Worm (Caenorhabditis elegans): Measurements from ENCODE around the gene R09F10.8.
A peak's percentile ranks its signal among the peaks of the same experiment; 100 is the strongest.

R09F10.8 gene

ce11 chrX:8286740-8287299 lies 39.4 kb downstream of the R09F10.8 start, which contains the start of gene sec-16A.2 (continued):
- no peak for TF ChIP-seq nhr-77 (tag; optimal IDR thresholded peaks at IDR 0.05)
- TF ChIP-seq nfya-1 (tag; optimal IDR thresholded peaks at IDR 0.05; ENCODE audit: insufficient read depth), result peak; percentile 77
- no peak for TF ChIP-seq daf-12 (tag; optimal IDR thresholded peaks at IDR 0.05)

- TF ChIP-seq zag-1 (tag; optimal IDR thresholded peaks at IDR 0.05) (no peak), nhr-28 (tag; optimal IDR thresholded peaks at IDR 0.05) (no peak), fkh-2 (tag; optimal IDR thresholded peaks at IDR 0.05) (no peak), nhr-77 (tag; optimal IDR thresholded peaks at IDR 0.05) (no peak), lin-15B (tag; optimal IDR thresholded peaks at IDR 0.05) (no peak), mdl-1 (tag; optimal IDR thresholded peaks at IDR 0.05) (no peak), pqm-1 (tag; optimal IDR thresholded peaks at IDR 0.05) (no peak), ceh-16 (tag; optimal IDR thresholded peaks at IDR 0.05) (no peak), nhr-43 (tag; optimal IDR thresholded peaks at IDR 0.05; ENCODE audit: poor library complexity, severe bottlenecking) (no peak), nhr-23 (tag; optimal IDR thresholded peaks at IDR 0.05) (no peak), nhr-11 (tag; optimal IDR thresholded peaks at IDR 0.05) (no peak), ZK546.5 (tag; optimal IDR thresholded peaks at IDR 0.05) (no peak), skn-1 (tag; optimal IDR thresholded peaks at IDR 0.05) (no peak), ceh-9 (tag; optimal IDR thresholded peaks at IDR 0.05) (no peak), elt-3 (tag; optimal IDR thresholded peaks at IDR 0.05) (no peak), elt-1 (tag; optimal IDR thresholded peaks at IDR 0.05) (no peak), pha-4 (tag; optimal IDR thresholded peaks at IDR 0.05) (no peak)
Observed at ce11 chrX:8286164-8286563, 40.1 kb downstream of the R09F10.8 start.

- TF ChIP-seq ceh-82 (tag; optimal IDR thresholded peaks at IDR 0.05) (no peak), nhr-76 (tag; optimal IDR thresholded peaks at IDR 0.05) (no peak), nhr-23 (tag; optimal IDR thresholded peaks at IDR 0.05) (peak; percentile 46), elt-3 (tag; optimal IDR thresholded peaks at IDR 0.05) (no peak), jun-1 (tag; optimal IDR thresholded peaks at IDR 0.05) (no peak), nhr-237 (tag; optimal IDR thresholded peaks at IDR 0.05) (no peak), egl-27 (tag; optimal IDR thresholded peaks at IDR 0.05) (no peak)
Observed at ce11 chrX:8285169-8285796, 41.0 kb downstream of the R09F10.8 start, which contains the start of the genes fis-2 and F13B9.2. Gene fis-2 (minus strand): TSS chrX:8285219. Gene F13B9.2 (plus strand): TSS chrX:8285683.

ce11 chrX:8284003-8284402 lies 42.2 kb downstream of the R09F10.8 start:
- TF ChIP-seq nhr-25 (tag; optimal IDR thresholded peaks at IDR 0.05), result no peak
- TF ChIP-seq daf-12 (tag; optimal IDR thresholded peaks at IDR 0.05), result no peak
- TF ChIP-seq nhr-11 (tag; optimal IDR thresholded peaks at IDR 0.05), result no peak
- no peak for TF ChIP-seq snpc-4 (tag; optimal IDR thresholded peaks at IDR 0.05)
- no peak for TF ChIP-seq lin-39 (tag; optimal IDR thresholded peaks at IDR 0.05)
- TF ChIP-seq nhr-28 (tag; optimal IDR thresholded peaks at IDR 0.05), result no peak
- no peak for TF ChIP-seq nhr-67 (tag; optimal IDR thresholded peaks at IDR 0.05)
- no peak for TF ChIP-seq nhr-76 (tag; optimal IDR thresholded peaks at IDR 0.05)
- no peak for TF ChIP-seq unc-39 (tag; optimal IDR thresholded peaks at IDR 0.05)
- TF ChIP-seq nhr-77 (tag; optimal IDR thresholded peaks at IDR 0.05), result no peak
- TF ChIP-seq egl-27 (tag; optimal IDR thresholded peaks at IDR 0.05), result no peak
- no peak for TF ChIP-seq nhr-23 (tag; optimal IDR thresholded peaks at IDR 0.05)
- TF ChIP-seq pqm-1 (tag; optimal IDR thresholded peaks at IDR 0.05), result no peak
- TF ChIP-seq unc-62 (GFP tag; optimal IDR thresholded peaks at IDR 0.05), result no peak
- no peak for TF ChIP-seq sea-2 (GFP tag; optimal IDR thresholded peaks at IDR 0.05)
- no peak for TF ChIP-seq nhr-237 (tag; optimal IDR thresholded peaks at IDR 0.05)
- TF ChIP-seq fkh-10 (GFP tag; optimal IDR thresholded peaks at IDR 0.05), result no peak
- no peak for TF ChIP-seq ztf-11 (tag; optimal IDR thresholded peaks at IDR 0.05)
- TF ChIP-seq skn-1 (tag; optimal IDR thresholded peaks at IDR 0.05), result no peak

- TF ChIP-seq aly-2 (tag; optimal IDR thresholded peaks at IDR 0.05) (no peak), nhr-77 (tag; optimal IDR thresholded peaks at IDR 0.05) (no peak), nhr-25 (tag; optimal IDR thresholded peaks at IDR 0.05) (no peak)
Observed at ce11 chrX:8276984-8277383, 49.3 kb downstream of the R09F10.8 start.

Measured in whole organism, L3 larva.